Fruit fly (Drosophila melanogaster) whole organism, adult: ENCODE results near the gene CG31249.

Experiments
- CG11617 ChIP-seq: fragments of 200-800 bp; sonication (Bioruptor generic); optimal IDR thresholded peaks from 2 replicates; lab custom pipeline; 2017; ENCODE audit warnings: mild to moderate bottlenecking, missing biosample characterization, missing genetic modification reagents, missing genetic modification characterization
- CG12768 ChIP-seq: fragments of 200-800 bp; sonication (Bioruptor generic); optimal IDR thresholded peaks from 2 replicates; lab custom pipeline; 2017; ENCODE audit warnings: missing biosample characterization, missing genetic modification characterization, mild to moderate bottlenecking, moderate library complexity, missing genetic modification reagents
- CG14711 ChIP-seq: fragments of 200-800 bp; sonication (Bioruptor generic); optimal IDR thresholded peaks from 2 replicates; lab custom pipeline; 2018; ENCODE audit warnings: missing biosample characterization, mild to moderate bottlenecking, missing genetic modification characterization, moderate library complexity
- CG1620 ChIP-seq: fragments of 200-800 bp; sonication (Bioruptor generic); optimal IDR thresholded peaks from 2 replicates; lab custom pipeline; 2016; ENCODE audit warnings: missing biosample characterization, missing genetic modification characterization
- CG33017 ChIP-seq: fragments of 200-800 bp; sonication (Bioruptor generic); optimal IDR thresholded peaks from 2 replicates; lab custom pipeline; 2018; ENCODE audit warnings: missing biosample characterization, mild to moderate bottlenecking, missing genetic modification characterization, moderate library complexity
- CG5204 ChIP-seq: fragments of 200-800 bp; sonication (Bioruptor generic); optimal IDR thresholded peaks from 2 replicates; lab custom pipeline; 2016; ENCODE audit warnings: missing biosample characterization, missing genetic modification characterization
- CG7045 ChIP-seq: fragments of 200-800 bp; sonication (Bioruptor generic); optimal IDR thresholded peaks from 2 replicates; lab custom pipeline; 2017; ENCODE audit warnings: missing biosample characterization, mild to moderate bottlenecking, missing genetic modification characterization
- CG7101 ChIP-seq: fragments of 200-800 bp; sonication (Bioruptor generic); optimal IDR thresholded peaks from 2 replicates; lab custom pipeline; 2018; ENCODE audit warnings: missing biosample characterization, mild to moderate bottlenecking, missing genetic modification characterization, moderate library complexity
- Clk ChIP-seq: fragments of 200-800 bp; sonication (Bioruptor generic); optimal IDR thresholded peaks from 2 replicates; lab custom pipeline; 2017; ENCODE audit warnings: missing biosample characterization, missing genetic modification characterization
- Crg-1 ChIP-seq: fragments of 200-800 bp; sonication (Bioruptor generic); optimal IDR thresholded peaks from 2 replicates; lab custom pipeline; 2016; ENCODE audit warnings: missing biosample characterization, missing genetic modification characterization
- Hr96 ChIP-seq: fragments of 200-800 bp; sonication (Bioruptor generic); optimal IDR thresholded peaks from 2 replicates; lab custom pipeline; 2016; ENCODE audit warnings: missing biosample characterization, missing genetic modification characterization
- Mnt ChIP-seq: fragments of 200-800 bp; sonication (Bioruptor generic); optimal IDR thresholded peaks from 2 replicates; lab custom pipeline; 2016; ENCODE audit warnings: missing biosample characterization, mild to moderate bottlenecking, missing genetic modification characterization
- bab1 ChIP-seq: fragments of 200-800 bp; sonication (Bioruptor generic); optimal IDR thresholded peaks from 3 replicates; lab custom pipeline; 2019; ENCODE audit warnings: missing biosample characterization, mild to moderate bottlenecking, missing genetic modification characterization, moderate library complexity
- cic ChIP-seq: fragments of 200-800 bp; sonication (Bioruptor generic); optimal IDR thresholded peaks from 2 replicates; lab custom pipeline; 2017; ENCODE audit warnings: missing biosample characterization, mild to moderate bottlenecking, missing genetic modification characterization, moderate library complexity
- cnc ChIP-seq, 2 experiments: fragments of >200 bp; optimal IDR thresholded peaks; 2 replicates each; lab custom pipeline; 2017
- kay ChIP-seq: fragments of 200-800 bp; sonication (Bioruptor generic); peaks from one replicate; lab custom pipeline; 2016; ENCODE audit warnings: missing biosample characterization, missing genetic modification characterization, borderline replicate concordance
- ovo ChIP-seq: fragments of 200-800 bp; sonication (Bioruptor generic); optimal IDR thresholded peaks from 2 replicates; lab custom pipeline; 2016; ENCODE audit warnings: missing biosample characterization, missing genetic modification characterization
- pad ChIP-seq: fragments of 200-800 bp; sonication (Bioruptor generic); optimal IDR thresholded peaks from 3 replicates; lab custom pipeline; 2017; ENCODE audit warnings: missing biosample characterization, missing genetic modification characterization, mild to moderate bottlenecking, moderate library complexity, missing genetic modification reagents
- tj ChIP-seq: fragments of 200-800 bp; sonication (Bioruptor generic); optimal IDR thresholded peaks from 3 replicates; lab custom pipeline; 2017; ENCODE audit warnings: missing biosample characterization, mild to moderate bottlenecking, missing genetic modification characterization, moderate library complexity
- toe ChIP-seq: fragments of 200-800 bp; sonication (Bioruptor generic); optimal IDR thresholded peaks from 2 replicates; lab custom pipeline; 2016; ENCODE audit warnings: missing biosample characterization, missing genetic modification characterization

The CG31249 gene

dm6 chr3R:17686875-17687274 lies at the start of gene CG31249:
Gene CG31249, minus strand, starts transcription at chr3R:17687071.
- TF ChIP-seq CG7101 (tag; lab: Kevin White, UChicago) (peak; percentile 22), CG33017 (tag; lab: Kevin White, UChicago) (no peak), CG7045 (GFP tag; lab: Kevin White, UChicago) (no peak), bab1 (GFP tag; lab: Kevin White, UChicago) (peak; percentile 49), cic (GFP tag; lab: Kevin White, UChicago) (no peak), toe (GFP tag; lab: Kevin White, UChicago) (no peak), ovo (GFP tag; lab: Kevin White, UChicago) (no peak), Hr96 (no peak), CG12768 (GFP tag; lab: Kevin White, UChicago) (no peak), Clk (GFP tag; lab: Kevin White, UChicago) (no peak), CG5204 (no peak), CG14711 (tag; lab: Kevin White, UChicago) (no peak), CG1620 (no peak), cnc (optimal IDR thresholded peaks at IDR 0.05; lab: Kevin White, UChicago) (no peak), tj (GFP tag; lab: Kevin White, UChicago) (no peak), Crg-1 (GFP tag; lab: Kevin White, UChicago) (peak; percentile 16), pad (GFP tag; lab: Kevin White, UChicago) (no peak), CG11617 (GFP tag; lab: Kevin White, UChicago) (no peak), kay (no peak), Mnt (no peak)

DNA sequence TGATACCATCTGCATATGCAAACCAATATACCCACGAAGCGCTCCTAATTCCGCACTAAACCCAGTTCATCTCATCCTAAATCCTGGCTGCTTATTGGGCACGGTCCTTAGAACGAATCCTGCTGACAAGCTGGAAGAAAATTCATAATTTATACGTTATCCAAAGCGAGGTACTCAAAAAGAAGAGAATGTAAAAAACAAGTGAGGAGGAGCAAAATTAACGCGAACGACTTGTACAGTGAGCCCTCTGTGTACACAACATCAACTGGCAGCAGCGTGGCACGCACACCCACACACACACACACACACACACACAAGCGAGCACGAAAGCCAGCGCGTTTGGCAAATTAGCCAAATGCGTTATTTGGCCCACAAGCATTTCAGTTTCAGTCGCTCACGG lies 49.4 kb upstream of the CG31249 start, which contains the start of gene TyrRII:
TyrRII (plus strand) TSS at position 301 of the 400 bp plus-strand sequence.
- TF ChIP-seq cic (GFP tag; lab: Kevin White, UChicago) (no peak), ovo (GFP tag; lab: Kevin White, UChicago) (no peak), Mnt (no peak), CG33017 (tag; lab: Kevin White, UChicago) (no peak), toe (GFP tag; lab: Kevin White, UChicago) (no peak), CG5204 (no peak), CG12768 (GFP tag; lab: Kevin White, UChicago) (no peak), kay (no peak), tj (GFP tag; lab: Kevin White, UChicago) (no peak), CG7101 (tag; lab: Kevin White, UChicago) (no peak), CG11617 (GFP tag; lab: Kevin White, UChicago) (no peak), Clk (GFP tag; lab: Kevin White, UChicago) (no peak), Hr96 (no peak), CG14711 (tag; lab: Kevin White, UChicago) (no peak), bab1 (GFP tag; lab: Kevin White, UChicago) (no peak), pad (GFP tag; lab: Kevin White, UChicago) (no peak), cnc (optimal IDR thresholded peaks at IDR 0.05; lab: Kevin White, UChicago) (no peak), CG7045 (GFP tag; lab: Kevin White, UChicago) (no peak), CG1620 (no peak)

- TF ChIP-seq CG7045 (GFP tag; lab: Kevin White, UChicago) (no peak), toe (GFP tag; lab: Kevin White, UChicago) (no peak), cnc (optimal IDR thresholded peaks at IDR 0.05; lab: Kevin White, UChicago) (no peak), CG12768 (GFP tag; lab: Kevin White, UChicago) (no peak), tj (GFP tag; lab: Kevin White, UChicago) (no peak), Hr96 (no peak), CG14711 (tag; lab: Kevin White, UChicago) (no peak), Clk (GFP tag; lab: Kevin White, UChicago) (no peak), CG1620 (no peak), CG5204 (no peak), Mnt (no peak), pad (GFP tag; lab: Kevin White, UChicago) (no peak), cic (GFP tag; lab: Kevin White, UChicago) (no peak), Crg-1 (GFP tag; lab: Kevin White, UChicago) (no peak), CG33017 (tag; lab: Kevin White, UChicago) (no peak), CG7101 (tag; lab: Kevin White, UChicago) (no peak), bab1 (GFP tag; lab: Kevin White, UChicago) (no peak), CG11617 (GFP tag; lab: Kevin White, UChicago) (no peak), kay (no peak), ovo (GFP tag; lab: Kevin White, UChicago) (no peak)
Measured at dm6 chr3R:17733261-17733660, 46.4 kb upstream of the CG31249 start, which contains the start of gene CG14321. Gene CG14321, plus strand, starts transcription at chr3R:17733598.

DNA sequence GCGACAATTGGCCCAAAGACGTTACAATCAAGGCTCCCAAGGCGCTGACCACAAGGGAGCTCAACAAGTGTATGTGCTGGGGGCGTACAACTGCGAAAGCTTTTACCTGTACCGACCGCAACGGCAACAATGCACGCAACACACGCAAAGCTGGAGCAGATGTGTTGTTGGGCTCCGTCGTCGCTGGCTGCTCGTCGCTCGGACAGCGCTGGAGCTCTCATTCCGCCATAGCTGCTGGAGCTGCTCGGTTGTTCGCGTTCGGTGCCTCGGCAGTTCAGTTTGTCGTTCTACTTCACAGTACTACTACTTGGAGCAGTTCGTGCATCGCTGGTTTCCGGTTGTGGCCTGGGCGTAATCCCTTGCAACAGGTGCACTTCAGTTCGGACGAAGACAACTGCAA lies 38.7 kb upstream of the CG31249 start, which contains the start of gene Lgr1:
Lgr1 (plus strand) TSS at position 220 of the 400 bp plus-strand sequence.
- TF ChIP-seq kay (no peak), CG11617 (GFP tag; lab: Kevin White, UChicago) (no peak), cic (GFP tag; lab: Kevin White, UChicago) (no peak)

dm6 chr3R:17724963-17725362 lies 38.1 kb upstream of the CG31249 start, which contains the start of gene Atg8b:
Gene Atg8b, minus strand, starts transcription at chr3R:17725063.
- TF ChIP-seq CG11617 (GFP tag; lab: Kevin White, UChicago), result no peak
- TF ChIP-seq Clk (GFP tag; lab: Kevin White, UChicago), result no peak
- TF ChIP-seq CG1620, result no peak
- no peak for TF ChIP-seq Crg-1 (GFP tag; lab: Kevin White, UChicago)
- TF ChIP-seq pad (GFP tag; lab: Kevin White, UChicago), result no peak
- no peak for TF ChIP-seq kay
- TF ChIP-seq toe (GFP tag; lab: Kevin White, UChicago), result no peak
- TF ChIP-seq ovo (GFP tag; lab: Kevin White, UChicago), result no peak
- TF ChIP-seq bab1 (GFP tag; lab: Kevin White, UChicago), result no peak
- TF ChIP-seq CG7101 (tag; lab: Kevin White, UChicago), result no peak
